Worm (Caenorhabditis elegans): Measurements from ENCODE around the gene exc-12.
A peak's percentile ranks its signal among the peaks of the same experiment; 100 is the strongest.

exc-12 gene

DNA sequence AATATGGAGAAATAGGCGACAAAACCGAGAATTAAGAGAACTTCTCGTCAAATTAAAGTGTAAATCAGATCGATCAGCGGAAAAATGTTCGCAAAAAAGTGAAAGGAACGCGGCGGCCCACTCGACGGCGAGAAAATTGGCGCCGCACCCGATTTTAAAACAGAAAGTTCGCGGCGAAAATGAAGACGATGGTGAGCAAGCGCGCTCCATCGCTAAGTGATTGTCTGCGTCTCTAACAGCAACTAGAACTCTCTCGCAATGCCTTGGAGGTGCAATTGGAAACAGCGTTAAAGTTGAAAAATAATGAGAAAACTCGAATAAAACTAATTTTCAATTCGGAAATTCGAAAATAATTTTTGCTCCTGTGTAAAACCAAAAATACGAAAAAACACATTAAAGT is 40.2 kb downstream of the exc-12 start (continued):
- no peak for TF ChIP-seq sptf-2 (GFP tag; optimal IDR thresholded peaks at IDR 0.05)
- TF ChIP-seq pbrm-1 (GFP tag; IDR thresholded peaks at IDR 0.05): peak; percentile 71; the same call in 1 of the 2 replicates
- TF ChIP-seq nfyb-1 (GFP tag; IDR thresholded peaks at IDR 0.05): peak; percentile 71
- TF ChIP-seq tlf-1 (GFP tag; optimal IDR thresholded peaks at IDR 0.05): peak; percentile 40
- TF ChIP-seq nfya-1 (tag; optimal IDR thresholded peaks at IDR 0.05; ENCODE audit: borderline replicate concordance, insufficient read depth): no peak
- no peak for TF ChIP-seq ZK185.1 (tag; optimal IDR thresholded peaks at IDR 0.05; ENCODE audit: poor library complexity, severe bottlenecking)
- TF ChIP-seq madf-8 (GFP tag; conservative IDR thresholded peaks at IDR 0.05): peak; percentile 83
- TF ChIP-seq F39B2.1 (GFP tag; IDR thresholded peaks at IDR 0.05): no peak
- no peak for TF ChIP-seq F52B5.7 (tag; optimal IDR thresholded peaks at IDR 0.05)
- TF ChIP-seq B0019.2 (GFP tag; conservative IDR thresholded peaks at IDR 0.05): no peak
- peak; percentile 84 for TF ChIP-seq hsf-1 (GFP tag; IDR thresholded peaks at IDR 0.05)
- TF ChIP-seq bed-1 (GFP tag; IDR thresholded peaks at IDR 0.05): no peak
- TF ChIP-seq fkh-3 (tag; optimal IDR thresholded peaks at IDR 0.05): no peak
- TF ChIP-seq ztf-22 (GFP tag; optimal IDR thresholded peaks at IDR 0.05): no peak
- no peak for TF ChIP-seq F55B11.4 (tag; optimal IDR thresholded peaks at IDR 0.05; ENCODE audit: borderline replicate concordance, insufficient read depth)
- TF ChIP-seq xnd-1 (tag; optimal IDR thresholded peaks at IDR 0.05): peak; percentile 70
- peak; percentile 20 for TF ChIP-seq F49E8.2 (tag; optimal IDR thresholded peaks at IDR 0.05; ENCODE audit: insufficient read depth)
- TF ChIP-seq zfh-2 (GFP tag; conservative IDR thresholded peaks at IDR 0.05): no peak
- TF ChIP-seq F22D6.2 (tag; optimal IDR thresholded peaks at IDR 0.05): no peak
- no peak for TF ChIP-seq rpc-1 (optimal IDR thresholded peaks at IDR 0.05)
- no peak for TF ChIP-seq rpc-1 (tag; optimal IDR thresholded peaks at IDR 0.05)
- peak; percentile 40 for TF ChIP-seq ceh-27 (GFP tag; optimal IDR thresholded peaks at IDR 0.05)
- no peak for TF ChIP-seq cebp-1 (GFP tag; IDR thresholded peaks at IDR 0.05)
- TF ChIP-seq cebp-1 (tag; optimal IDR thresholded peaks at IDR 0.05): peak; percentile 20
- TF ChIP-seq egl-18 (GFP tag; IDR thresholded peaks at IDR 0.05): no peak
- 0 out of 2 replicates have a peak, but pooled peaks have one; percentile 42 for TF ChIP-seq B0336.3 (GFP tag; IDR thresholded peaks at IDR 0.05)
- no peak for TF ChIP-seq C06A6.2 (GFP tag; conservative IDR thresholded peaks at IDR 0.05)
- no peak for TF ChIP-seq ztf-28 (GFP tag; IDR thresholded peaks at IDR 0.05)
- no peak for TF ChIP-seq C17E4.6 (GFP tag; IDR thresholded peaks at IDR 0.05)
- no peak for TF ChIP-seq snpc-1.1 (tag; optimal IDR thresholded peaks at IDR 0.05; ENCODE audit: insufficient read depth)
- TF ChIP-seq T26A5.8 (tag; optimal IDR thresholded peaks at IDR 0.05): no peak
- TF ChIP-seq egrh-3 (GFP tag; IDR thresholded peaks at IDR 0.05): no peak
- TF ChIP-seq attf-6 (GFP tag; IDR thresholded peaks at IDR 0.05): no peak
- TF ChIP-seq let-526 (GFP tag; IDR thresholded peaks at IDR 0.05): no peak
- no peak for TF ChIP-seq pha-4 (tag; optimal IDR thresholded peaks at IDR 0.05)
- peak; percentile 45 for TF ChIP-seq tbp1 (GFP tag; optimal IDR thresholded peaks at IDR 0.05)
- TF ChIP-seq madf-10 (tag; optimal IDR thresholded peaks at IDR 0.05): no peak
- TF ChIP-seq chd-7 (tag; optimal IDR thresholded peaks at IDR 0.05): no peak
- no peak for TF ChIP-seq rec-8 (tag; optimal IDR thresholded peaks at IDR 0.05)
- peak; percentile 84 for TF ChIP-seq ceh-91 (GFP tag; IDR thresholded peaks at IDR 0.05)
- peak; percentile 63 for TF ChIP-seq lin-54 (GFP tag; optimal IDR thresholded peaks at IDR 0.05)
- no peak for TF ChIP-seq tbx-9 (tag; optimal IDR thresholded peaks at IDR 0.05; ENCODE audit: borderline replicate concordance)
- no peak for TF ChIP-seq F37B4.10 (GFP tag; IDR thresholded peaks at IDR 0.05)
- TF ChIP-seq ceh-79 (tag; optimal IDR thresholded peaks at IDR 0.05): no peak
- no peak for TF ChIP-seq lin-40 (tag; optimal IDR thresholded peaks at IDR 0.05)
- TF ChIP-seq F23B12.7 (tag; optimal IDR thresholded peaks at IDR 0.05; ENCODE audit: insufficient read depth): peak; percentile 6
- TF ChIP-seq Y95B8A.8 (GFP tag; IDR thresholded peaks at IDR 0.05): 0 out of 2 replicates have a peak, but pooled peaks have one; percentile 69
- TF ChIP-seq nhr-120 (GFP tag; IDR thresholded peaks at IDR 0.05): no peak
- peak; percentile 64 for TF ChIP-seq F33H1.4 (GFP tag; IDR thresholded peaks at IDR 0.05)

All from whole organism, young adult.